Fruit fly (Drosophila melanogaster): ENCODE results near the gene CG6693.

DNA sequence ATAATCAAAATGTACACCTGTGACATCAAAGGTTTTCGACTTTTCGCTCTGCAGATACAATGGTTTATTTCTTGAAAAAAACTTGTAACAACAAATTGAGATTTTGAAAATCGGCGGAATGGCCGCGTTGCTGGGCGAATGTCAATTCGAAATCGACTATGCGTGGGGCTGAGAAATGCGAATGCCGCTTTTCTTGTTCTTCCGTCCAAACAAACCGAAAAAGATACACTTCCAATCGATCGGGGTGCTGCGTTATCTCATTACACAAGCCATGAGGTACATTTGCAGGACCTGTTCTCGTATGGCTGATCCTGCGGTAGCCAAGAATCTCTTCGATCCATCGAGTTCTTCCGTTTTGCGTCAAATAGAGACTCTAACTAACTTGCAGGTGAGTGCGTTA is 16.2 kb upstream of the CG6693 start, which contains the start of gene CG31388:
- TF ChIP-seq ttk (optimal IDR thresholded peaks at IDR 0.05): no peak
- TF ChIP-seq psq (optimal IDR thresholded peaks at IDR 0.05): no peak
- TF ChIP-seq Myc (optimal IDR thresholded peaks at IDR 0.05): no peak

Data from Kc167 (cell line).